Worm (Caenorhabditis elegans): ENCODE results near the gene F16B3.3.

ce11 chrV:1266540-1266939, 51.2 kb downstream of the F16B3.3 start:
- TF ChIP-seq ama-1 (optimal IDR thresholded peaks at IDR 0.05): no peak
- no peak for TF ChIP-seq elt-2 (tag; optimal IDR thresholded peaks at IDR 0.05)
- no peak for TF ChIP-seq pqm-1 (tag; optimal IDR thresholded peaks at IDR 0.05)

Measured in whole organism, late embryonic.